Worm (Caenorhabditis elegans) whole organism, early embryonic: Measurements from ENCODE around the gene rab-21.

Source experiments
- B0310.2 ChIP-seq: sonication (generic microtip); optimal IDR thresholded peaks from 2 replicates; lab custom pipeline; 2016; ENCODE audit warnings: mild to moderate bottlenecking, missing genetic modification characterization, missing compliant biosample characterization
- F13C5.2 ChIP-seq: sonication (generic microtip); optimal IDR thresholded peaks from 2 replicates; lab custom pipeline; 2017; ENCODE audit warnings: mild to moderate bottlenecking, missing genetic modification characterization, inconsistent platforms, missing compliant biosample characterization
- aly-1 ChIP-seq: sonication (generic microtip); optimal IDR thresholded peaks from 2 replicates; lab custom pipeline; 2016; ENCODE audit warnings: missing genetic modification characterization, missing compliant biosample characterization
- ama-1 ChIP-seq: fragments of 150-350 bp; optimal IDR thresholded peaks from 2 replicates; lab custom pipeline; 2014
- ceh-13 ChIP-seq: fragments of 200-800 bp; sonication (Bioruptor generic); optimal IDR thresholded peaks from 2 replicates; lab custom pipeline; 2018; ENCODE audit warnings: mild to moderate bottlenecking, missing genetic modification characterization, missing compliant biosample characterization
- ceh-36 ChIP-seq: sonication (generic microtip); optimal IDR thresholded peaks from 2 replicates; lab custom pipeline; 2016; ENCODE audit warnings: missing genetic modification characterization, inconsistent platforms, missing compliant biosample characterization
- ets-7 ChIP-seq: sonication (generic microtip); optimal IDR thresholded peaks from 2 replicates; lab custom pipeline; 2016; ENCODE audit warnings: missing genotype, missing genetic modification characterization, missing compliant biosample characterization
- flt-1 ChIP-seq: fragments of 200-800 bp; sonication (Bioruptor generic); IDR thresholded peaks from 2 replicates; pipeline ENCODE4 v1.3.6; 2022; ENCODE audit warnings: missing genetic modification characterization, missing compliant biosample characterization
- hmbx-1 ChIP-seq: sonication (generic microtip); optimal IDR thresholded peaks from 2 replicates; lab custom pipeline; 2016; ENCODE audit warnings: mild to moderate bottlenecking, missing genetic modification characterization, missing compliant biosample characterization
- hmg-4 ChIP-seq: fragments of 200-800 bp; sonication (Bioruptor generic); optimal IDR thresholded peaks from 2 replicates; lab custom pipeline; 2018; ENCODE audit warnings: mild to moderate bottlenecking, missing genetic modification characterization, missing compliant biosample characterization
- hnd-1 ChIP-seq: sonication (generic microtip); optimal IDR thresholded peaks from 2 replicates; lab custom pipeline; 2016; ENCODE audit warnings: missing genetic modification characterization, missing compliant biosample characterization
- pes-1 ChIP-seq: fragments of 200-800 bp; sonication (Bioruptor generic); IDR thresholded peaks from 2 replicates; pipeline ENCODE4 v1.3.6; 2022; ENCODE audit warnings: missing genetic modification reagents, missing genetic modification characterization, missing compliant biosample characterization
- scrt-1 ChIP-seq: fragments of 200-800 bp; sonication (Bioruptor generic); IDR thresholded peaks from 2 replicates; pipeline ENCODE4 v1.3.6; 2022; ENCODE audit warnings: missing genetic modification characterization, missing compliant biosample characterization
- sea-1 ChIP-seq: fragments of 200-800 bp; sonication (Bioruptor generic); conservative IDR thresholded peaks from 2 replicates; pipeline ENCODE4 v1.3.6; 2022; ENCODE audit warnings: missing genetic modification characterization, missing compliant biosample characterization
- tbx-11 ChIP-seq: fragments of 200-800 bp; sonication (Bioruptor generic); IDR thresholded peaks from 2 replicates; pipeline ENCODE4 v1.3.6; 2022; ENCODE audit warnings: missing genetic modification characterization, missing compliant biosample characterization
- tbx-37 ChIP-seq: fragments of 200-800 bp; sonication (Bioruptor generic); conservative IDR thresholded peaks from 2 replicates; pipeline ENCODE4 v1.3.6; 2022; ENCODE audit warnings: missing genetic modification reagents, missing genetic modification characterization, missing compliant biosample characterization
- tra-4 ChIP-seq: sonication (generic microtip); optimal IDR thresholded peaks from 2 replicates; lab custom pipeline; 2017; ENCODE audit warnings: missing genetic modification characterization, missing compliant biosample characterization

Gene rab-21

DNA sequence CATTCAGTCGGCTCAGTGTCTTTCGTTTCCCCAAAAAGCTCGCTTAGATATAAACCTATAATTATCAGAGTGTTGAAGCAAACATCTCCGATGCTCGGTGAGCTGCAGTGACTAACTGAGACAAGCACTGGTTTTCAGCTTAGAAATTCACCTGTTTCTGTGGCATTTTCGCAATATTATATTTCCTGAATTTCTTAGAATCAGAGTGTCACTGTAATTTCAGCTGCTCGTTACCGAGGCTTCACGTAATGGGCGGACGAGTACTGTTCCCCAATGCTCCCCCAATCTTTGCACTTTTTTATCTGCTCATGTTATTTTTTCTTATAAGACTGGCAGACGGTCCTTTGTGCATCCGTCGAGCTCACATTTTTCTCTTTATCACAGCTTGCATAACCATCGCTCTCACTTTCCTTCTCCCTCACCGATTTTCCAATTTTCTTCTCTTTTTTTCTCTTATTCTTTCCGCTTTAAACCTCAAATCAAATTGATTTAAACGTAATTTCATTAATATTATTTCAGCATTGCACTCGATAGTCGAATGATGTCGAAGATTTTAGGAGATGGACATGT, 7.2 kb upstream of the rab-21 start, which contains the start of gene trcs-2:
Gene trcs-2 (plus strand): TSS at position 520 of the 570 bp plus-strand sequence.
- TF ChIP-seq B0310.2 (no peak), pes-1 (GFP tag; lab: Robert Waterston, UW) (no peak), hmbx-1 (tag; lab: Kevin White, UChicago) (no peak), hmg-4 (GFP tag; lab: Kevin White, UChicago) (no peak), tbx-11 (GFP tag; lab: Robert Waterston, UW) (no peak), flt-1 (GFP tag; lab: Robert Waterston, UW) (no peak), ama-1 (lab: Kevin White, UChicago) (no peak), aly-1 (no peak), ceh-13 (GFP tag; lab: Kevin White, UChicago) (no peak), F13C5.2 (tag; lab: Kevin White, UChicago) (no peak), ets-7 (no peak), tbx-37 (GFP tag; lab: Robert Waterston, UW) (no peak), sea-1 (GFP tag; lab: Robert Waterston, UW) (no peak)

DNA sequence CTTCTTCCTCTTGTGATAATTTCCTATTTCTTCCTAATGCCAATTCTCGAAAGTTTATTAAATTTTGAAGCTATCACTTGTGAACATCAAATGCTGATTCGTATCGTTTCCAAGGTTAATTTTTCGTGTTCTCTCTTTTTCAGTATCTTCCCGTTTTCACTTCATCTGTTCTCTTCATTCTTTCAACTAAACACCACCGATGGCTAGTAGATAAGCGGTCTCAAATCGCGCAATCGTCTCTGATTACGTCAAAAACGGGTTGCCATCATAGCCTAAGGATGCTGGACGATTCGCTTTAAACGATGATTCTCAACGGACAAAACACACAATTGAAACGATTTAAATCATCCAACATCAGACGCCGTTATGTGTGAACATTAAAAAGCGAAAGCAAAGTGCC, 2.8 kb upstream of the rab-21 start:
- TF ChIP-seq aly-1 = no peak
- no peak for TF ChIP-seq pes-1 (GFP tag; lab: Robert Waterston, UW)
- TF ChIP-seq sea-1 (GFP tag; lab: Robert Waterston, UW) = no peak
- no peak for TF ChIP-seq hnd-1 (tag; lab: Kevin White, UChicago)
- TF ChIP-seq flt-1 (GFP tag; lab: Robert Waterston, UW) = no peak
- TF ChIP-seq ceh-36 (tag; lab: Kevin White, UChicago) = no peak
- TF ChIP-seq hmg-4 (GFP tag; lab: Kevin White, UChicago) = no peak
- no peak for TF ChIP-seq scrt-1 (GFP tag; lab: Robert Waterston, UW)
- no peak for TF ChIP-seq F13C5.2 (tag; lab: Kevin White, UChicago)
- TF ChIP-seq B0310.2 = no peak
- no peak for TF ChIP-seq hmbx-1 (tag; lab: Kevin White, UChicago)

DNA sequence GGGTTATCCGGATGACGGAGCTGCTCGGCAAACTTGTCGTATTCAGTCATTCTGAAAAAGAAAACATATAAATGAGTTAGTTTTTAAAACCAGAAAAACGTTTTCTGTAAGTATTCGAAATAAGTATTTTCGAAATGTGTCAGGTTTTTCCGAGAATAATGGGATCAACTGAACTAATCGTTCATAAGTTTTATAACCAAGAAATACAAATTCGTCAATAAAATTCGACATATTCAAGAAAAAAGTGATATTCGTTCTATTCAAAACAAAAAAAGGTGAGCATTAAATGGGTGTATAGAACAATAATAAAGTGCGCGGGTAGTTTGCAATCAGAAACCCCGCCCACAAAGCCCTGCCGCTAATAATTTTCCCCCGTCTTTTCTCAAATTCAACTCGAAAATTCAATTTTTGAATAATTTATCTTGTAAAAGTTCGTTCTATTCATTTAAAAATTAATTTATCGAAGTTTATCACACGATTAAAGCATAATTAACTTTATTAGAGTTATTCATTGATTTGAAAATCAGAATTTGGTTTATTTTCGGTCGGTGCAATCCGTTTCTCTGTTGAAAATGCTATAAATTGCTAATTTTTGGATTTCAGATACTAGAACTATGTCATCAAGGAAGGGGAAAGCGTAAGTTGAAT, 1.5 kb upstream of the rab-21 start, which contains the start of the genes cyn-11 and T01B7.5:
Gene cyn-11 (minus strand): TSS at position 51 of the 648 bp plus-strand sequence.
Gene T01B7.5 (plus strand): TSS at position 598 of the 648 bp plus-strand sequence.
- TF ChIP-seq hnd-1 (tag; lab: Kevin White, UChicago) = peak; percentile 7
- no peak for TF ChIP-seq ama-1 (lab: Kevin White, UChicago)
- TF ChIP-seq ceh-36 (tag; lab: Kevin White, UChicago) = no peak
- TF ChIP-seq F13C5.2 (tag; lab: Kevin White, UChicago) = peak; percentile 46
- TF ChIP-seq hmbx-1 (tag; lab: Kevin White, UChicago) = peak; percentile 20
- TF ChIP-seq sea-1 (GFP tag; lab: Robert Waterston, UW) = 0 out of 2 replicates have a peak, but pooled peaks have one; percentile 29
- no peak for TF ChIP-seq tbx-11 (GFP tag; lab: Robert Waterston, UW)
- no peak for TF ChIP-seq scrt-1 (GFP tag; lab: Robert Waterston, UW)

DNA sequence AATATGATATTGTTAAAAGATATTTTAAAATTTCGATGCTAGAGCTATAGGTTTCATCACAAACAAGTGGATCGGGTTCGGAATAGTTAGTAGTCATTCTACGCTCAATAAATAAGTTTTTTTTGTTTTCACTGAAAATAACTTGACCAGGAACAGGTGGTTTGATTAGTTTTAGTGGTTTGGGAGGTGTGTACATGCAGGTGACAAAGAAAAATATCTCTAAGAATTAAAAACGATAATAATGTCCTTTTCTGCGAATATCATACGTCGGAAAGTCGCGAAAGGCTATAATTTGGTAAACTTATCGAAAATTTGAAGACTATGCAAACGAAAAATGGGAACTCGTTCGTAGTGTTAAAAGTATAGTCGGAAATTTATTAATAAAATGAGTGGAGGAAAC, 4.5 kb downstream of the rab-21 start, which contains the start of gene srg-15:
Gene srg-15 (minus strand): TSS at position 101 of the 400 bp plus-strand sequence.
- TF ChIP-seq ceh-36 (tag; lab: Kevin White, UChicago) (no peak), tra-4 (tag; lab: Kevin White, UChicago) (no peak), ceh-13 (GFP tag; lab: Kevin White, UChicago) (no peak), tbx-11 (GFP tag; lab: Robert Waterston, UW) (no peak), ama-1 (lab: Kevin White, UChicago) (no peak), scrt-1 (GFP tag; lab: Robert Waterston, UW) (no peak), B0310.2 (no peak), pes-1 (GFP tag; lab: Robert Waterston, UW) (no peak), aly-1 (no peak)

DNA sequence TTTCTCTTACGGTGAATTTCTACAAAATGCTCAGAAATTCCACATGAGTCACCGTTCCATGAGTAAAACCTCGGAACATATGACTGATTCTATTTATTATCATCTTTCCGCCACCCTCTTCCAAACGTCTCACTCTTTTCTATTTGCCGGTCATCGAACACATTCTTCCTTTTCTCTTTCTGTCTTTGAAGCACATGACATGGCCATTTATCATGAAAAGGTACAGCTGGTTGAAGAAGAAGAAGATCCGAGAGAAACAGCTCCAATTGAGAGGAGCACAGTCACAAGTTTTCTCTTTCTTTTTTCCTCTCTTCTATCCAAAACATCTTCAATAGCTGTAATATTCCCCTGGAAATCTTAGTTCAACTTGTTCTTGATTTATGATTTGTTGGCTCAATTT, 7.8 kb downstream of the rab-21 start, which contains the start of gene cup-16:
Gene cup-16 (plus strand): TSS at position 132 of the 400 bp plus-strand sequence.
- TF ChIP-seq ets-7 = no peak
- TF ChIP-seq sea-1 (GFP tag; lab: Robert Waterston, UW) = no peak
- TF ChIP-seq aly-1 = no peak
- no peak for TF ChIP-seq tbx-11 (GFP tag; lab: Robert Waterston, UW)
- TF ChIP-seq ceh-36 (tag; lab: Kevin White, UChicago) = no peak
- no peak for TF ChIP-seq F13C5.2 (tag; lab: Kevin White, UChicago)

DNA sequence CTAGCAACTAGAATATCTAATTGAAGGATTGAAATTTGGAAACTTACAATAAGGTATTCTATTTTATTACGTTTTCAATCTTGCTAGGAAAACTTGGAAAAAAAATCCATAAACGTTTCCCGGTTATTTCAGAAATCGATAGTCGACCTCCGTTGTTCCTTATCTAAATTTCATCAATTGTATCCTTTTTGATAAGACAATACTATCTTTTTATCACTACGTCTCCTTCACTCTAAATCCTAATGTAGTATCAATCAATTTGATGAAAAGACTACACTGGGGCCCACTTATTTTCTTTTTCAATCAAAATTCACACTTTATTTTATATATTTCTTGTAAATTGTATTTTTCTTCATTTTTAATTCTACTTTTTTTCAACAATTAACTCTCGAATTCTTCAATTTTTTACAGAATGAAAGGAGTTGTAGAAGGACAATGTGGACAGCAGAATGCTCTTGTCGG, 10.4 kb downstream of the rab-21 start, which contains the start of gene prx-5:
Gene prx-5 (plus strand): TSS at position 412 of the 462 bp plus-strand sequence.
- TF ChIP-seq tbx-37 (GFP tag; lab: Robert Waterston, UW) (no peak), aly-1 (no peak), ceh-36 (tag; lab: Kevin White, UChicago) (no peak), ceh-13 (GFP tag; lab: Kevin White, UChicago) (no peak), tbx-11 (GFP tag; lab: Robert Waterston, UW) (no peak), flt-1 (GFP tag; lab: Robert Waterston, UW) (no peak), B0310.2 (no peak), sea-1 (GFP tag; lab: Robert Waterston, UW) (no peak), pes-1 (GFP tag; lab: Robert Waterston, UW) (no peak), hmbx-1 (tag; lab: Kevin White, UChicago) (no peak), F13C5.2 (tag; lab: Kevin White, UChicago) (no peak), scrt-1 (GFP tag; lab: Robert Waterston, UW) (no peak), ets-7 (no peak), ama-1 (lab: Kevin White, UChicago) (no peak), hnd-1 (tag; lab: Kevin White, UChicago) (no peak), hmg-4 (GFP tag; lab: Kevin White, UChicago) (no peak), tra-4 (tag; lab: Kevin White, UChicago) (no peak)
